Worm (Caenorhabditis elegans): ENCODE measurements around the gene ZC155.4.

ce11 chrIII:5227831-5228467, 12.7 kb upstream of the ZC155.4 start, which contains the start of the genes C34E10.12, C34E10.10 and atp-2:
- TF ChIP-seq sem-4 (tag; optimal IDR thresholded peaks at IDR 0.05) (peak; percentile 68), elt-1 (tag; optimal IDR thresholded peaks at IDR 0.05) (no peak), mdl-1 (tag; optimal IDR thresholded peaks at IDR 0.05) (peak in 1 of 2 experiments; percentile 56), nhr-11 (tag; optimal IDR thresholded peaks at IDR 0.05) (no peak), unc-62 (GFP tag; optimal IDR thresholded peaks at IDR 0.05) (no peak), snpc-4 (tag; optimal IDR thresholded peaks at IDR 0.05) (peak; percentile 60)
